Fruit fly (Drosophila melanogaster): ENCODE data around the gene pico.
A peak's percentile ranks its signal among the peaks of the same experiment; 100 is the strongest.

pico gene

DNA sequence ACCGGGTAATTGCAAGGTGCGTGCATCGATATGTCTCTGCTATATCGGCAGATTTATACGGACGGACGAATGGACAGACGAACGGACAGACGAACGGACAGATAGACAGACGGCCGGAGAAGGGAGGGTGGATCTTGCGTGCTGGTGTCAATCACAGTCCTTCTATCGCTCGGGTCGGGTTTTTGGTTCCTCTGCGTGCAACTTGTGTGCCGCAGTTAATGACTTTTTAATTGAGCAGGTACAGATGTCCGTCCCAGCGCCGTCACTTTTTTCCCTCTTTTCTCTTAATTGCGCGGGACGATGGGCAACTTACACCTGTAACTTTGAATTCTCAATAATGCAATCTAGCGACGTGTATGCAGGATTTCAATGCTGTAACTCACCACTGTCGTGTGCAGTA is 65.0 kb downstream of the pico start:
- TF ChIP-seq CG14711 (tag; optimal IDR thresholded peaks at IDR 0.05) (no peak), tj (GFP tag; optimal IDR thresholded peaks at IDR 0.05) (no peak), CG5204 (GFP tag; optimal IDR thresholded peaks at IDR 0.05) (no peak)

DNA sequence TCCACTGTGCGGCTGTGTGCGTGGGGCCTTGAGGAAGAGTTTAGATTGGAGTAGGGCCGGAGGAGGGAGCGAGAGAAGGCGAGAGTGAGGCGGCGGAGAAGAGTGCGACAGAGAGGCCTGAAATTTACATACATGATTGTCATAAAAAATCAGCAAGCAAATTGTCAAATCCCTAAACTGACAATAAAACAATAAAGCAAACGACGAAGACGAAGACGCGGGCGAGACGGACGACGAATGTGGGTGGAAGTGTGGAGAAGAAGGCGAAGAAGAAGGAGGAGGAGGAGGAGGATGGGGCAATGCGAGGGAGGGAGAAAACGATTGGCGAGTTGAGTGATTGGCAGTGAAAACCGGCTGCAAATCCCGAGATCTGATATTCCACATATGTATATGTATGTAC is 66.5 kb downstream of the pico start:
- TF ChIP-seq tj (GFP tag; optimal IDR thresholded peaks at IDR 0.05) = no peak
- TF ChIP-seq CG12768 (GFP tag; optimal IDR thresholded peaks at IDR 0.05) = no peak
- TF ChIP-seq toe (GFP tag; optimal IDR thresholded peaks at IDR 0.05) = no peak
- no peak for TF ChIP-seq CG11617 (GFP tag; optimal IDR thresholded peaks at IDR 0.05)
- no peak for TF ChIP-seq Clk (GFP tag; optimal IDR thresholded peaks at IDR 0.05)
- no peak for TF ChIP-seq ovo (GFP tag; optimal IDR thresholded peaks at IDR 0.05)
- no peak for TF ChIP-seq kay (GFP tag; ENCODE audit: borderline replicate concordance)
- no peak for TF ChIP-seq CG14711 (tag; optimal IDR thresholded peaks at IDR 0.05)
- no peak for TF ChIP-seq cnc (optimal IDR thresholded peaks at IDR 0.05)
- TF ChIP-seq Hr96 (GFP tag; optimal IDR thresholded peaks at IDR 0.05) = no peak
- TF ChIP-seq CG1620 (GFP tag; optimal IDR thresholded peaks at IDR 0.05) = no peak
- TF ChIP-seq CG33017 (tag; optimal IDR thresholded peaks at IDR 0.05) = no peak
- TF ChIP-seq bab1 (GFP tag; optimal IDR thresholded peaks at IDR 0.05) = no peak
- TF ChIP-seq cic (GFP tag; optimal IDR thresholded peaks at IDR 0.05) = no peak
- TF ChIP-seq CG7101 (tag; optimal IDR thresholded peaks at IDR 0.05) = no peak
- no peak for TF ChIP-seq CG7045 (GFP tag; optimal IDR thresholded peaks at IDR 0.05)
- TF ChIP-seq Mnt (GFP tag; optimal IDR thresholded peaks at IDR 0.05) = no peak
- no peak for TF ChIP-seq pad (GFP tag; optimal IDR thresholded peaks at IDR 0.05)
- TF ChIP-seq Crg-1 (GFP tag; optimal IDR thresholded peaks at IDR 0.05) = no peak

DNA sequence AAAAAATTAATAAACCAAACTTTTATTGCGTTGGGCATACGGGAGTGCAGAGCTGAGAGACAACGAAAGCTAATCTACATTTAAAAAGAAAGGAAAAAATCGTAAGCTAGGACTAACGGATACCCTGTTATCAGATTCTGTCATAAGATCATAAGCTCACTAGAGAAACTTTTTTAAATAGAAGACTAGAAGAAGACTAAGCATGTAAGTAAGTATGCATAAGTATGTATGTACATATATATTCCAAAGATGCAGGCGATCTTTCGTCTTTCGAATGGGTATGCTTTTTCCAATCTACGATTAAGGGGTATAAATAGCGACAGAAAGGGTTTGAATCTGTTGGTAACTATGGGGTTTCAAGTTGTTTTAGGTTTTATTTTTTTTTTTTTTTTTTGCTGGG is 67.0 kb downstream of the pico start:
- TF ChIP-seq Hr96 (GFP tag; optimal IDR thresholded peaks at IDR 0.05) (no peak), CG7101 (tag; optimal IDR thresholded peaks at IDR 0.05) (no peak), kay (GFP tag; ENCODE audit: borderline replicate concordance) (no peak), tj (GFP tag; optimal IDR thresholded peaks at IDR 0.05) (no peak), Clk (GFP tag; optimal IDR thresholded peaks at IDR 0.05) (no peak), CG1620 (GFP tag; optimal IDR thresholded peaks at IDR 0.05) (no peak)

DNA sequence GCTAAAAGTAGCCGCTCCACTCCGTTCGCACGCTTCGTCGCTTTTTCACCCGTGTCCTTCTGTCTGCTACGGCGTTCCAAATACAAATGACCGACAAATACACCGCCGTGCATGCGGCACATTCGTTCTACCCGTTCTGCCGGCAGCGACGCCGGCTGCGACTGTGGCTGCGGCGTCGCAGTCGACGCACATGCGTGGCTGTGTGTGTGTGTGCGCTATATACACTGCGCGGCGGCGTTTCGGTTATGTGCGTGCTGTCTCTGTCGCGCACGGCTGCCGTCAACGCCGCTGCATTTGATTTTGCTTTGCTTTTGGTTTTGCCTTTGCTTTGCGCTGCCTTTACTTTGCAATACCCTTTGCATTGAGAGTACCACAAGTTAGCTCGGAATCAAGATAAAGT is 68.4 kb downstream of the pico start, which contains the start of gene zld:
Gene zld (minus strand): TSS at position 92 of the 400 bp plus-strand sequence.
- TF ChIP-seq CG5204 (GFP tag; optimal IDR thresholded peaks at IDR 0.05) = no peak
- no peak for TF ChIP-seq toe (GFP tag; optimal IDR thresholded peaks at IDR 0.05)
- no peak for TF ChIP-seq CG7045 (GFP tag; optimal IDR thresholded peaks at IDR 0.05)
- TF ChIP-seq ovo (GFP tag; optimal IDR thresholded peaks at IDR 0.05) = no peak
- no peak for TF ChIP-seq Hr96 (GFP tag; optimal IDR thresholded peaks at IDR 0.05)
- no peak for TF ChIP-seq CG12768 (GFP tag; optimal IDR thresholded peaks at IDR 0.05)
- TF ChIP-seq Mnt (GFP tag; optimal IDR thresholded peaks at IDR 0.05) = no peak

DNA sequence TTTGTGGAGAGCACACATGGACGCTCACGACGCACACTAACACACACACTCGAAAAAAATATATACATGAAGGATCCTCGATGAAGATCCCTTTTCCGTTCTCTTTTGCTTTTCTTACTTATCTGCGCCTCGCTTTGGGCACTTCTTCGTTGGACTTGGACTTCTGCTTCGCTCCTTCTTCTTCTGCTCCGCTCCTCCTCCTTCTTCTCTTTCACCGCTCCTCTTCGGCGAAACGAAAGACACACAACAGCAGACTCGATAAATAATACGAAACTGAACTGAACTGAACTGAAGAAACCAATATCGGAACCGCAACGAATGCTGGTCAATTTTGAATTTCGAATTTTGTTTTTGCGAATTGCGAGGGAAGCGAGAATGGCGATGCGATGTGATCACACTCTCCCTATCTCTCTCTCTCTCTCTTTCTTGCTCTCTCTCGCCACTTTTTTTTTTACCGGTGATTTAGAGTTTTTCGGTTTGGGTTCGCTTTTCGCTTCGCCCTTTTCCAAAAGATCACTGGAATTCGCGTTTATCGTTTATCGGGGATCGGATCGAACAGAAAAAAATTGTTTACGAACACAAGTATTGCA is 69.0 kb downstream of the pico start:
- no peak for TF ChIP-seq Clk (GFP tag; optimal IDR thresholded peaks at IDR 0.05)
- TF ChIP-seq pad (GFP tag; optimal IDR thresholded peaks at IDR 0.05) = peak; percentile 23

DNA sequence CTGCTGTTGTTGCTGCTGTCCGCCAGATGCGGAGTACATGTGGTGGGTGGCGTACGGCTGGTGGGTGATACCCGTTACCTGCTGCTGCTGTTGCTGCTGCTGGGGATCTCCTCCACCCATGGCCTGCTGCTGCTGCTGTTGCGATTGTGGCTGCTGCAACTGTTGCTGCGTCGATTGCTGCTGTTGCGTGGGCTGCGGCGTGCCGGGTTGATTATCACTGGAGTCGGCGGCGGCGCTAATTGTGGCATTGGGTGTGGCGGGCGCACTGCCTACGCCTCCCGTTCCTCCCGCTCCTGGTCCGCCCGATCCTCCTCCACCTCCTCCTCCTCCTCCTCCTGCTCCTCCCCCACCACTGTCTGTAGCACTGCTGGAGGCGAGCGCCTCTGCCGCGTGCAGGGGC is 70.0 kb downstream of the pico start:
- TF ChIP-seq kay (GFP tag; ENCODE audit: borderline replicate concordance) (no peak), CG5204 (GFP tag; optimal IDR thresholded peaks at IDR 0.05) (no peak), CG1620 (GFP tag; optimal IDR thresholded peaks at IDR 0.05) (no peak), CG14711 (tag; optimal IDR thresholded peaks at IDR 0.05) (no peak), toe (GFP tag; optimal IDR thresholded peaks at IDR 0.05) (no peak), Hr96 (GFP tag; optimal IDR thresholded peaks at IDR 0.05) (no peak), Clk (GFP tag; optimal IDR thresholded peaks at IDR 0.05) (no peak), bab1 (GFP tag; optimal IDR thresholded peaks at IDR 0.05) (no peak), CG7045 (GFP tag; optimal IDR thresholded peaks at IDR 0.05) (no peak), CG7101 (tag; optimal IDR thresholded peaks at IDR 0.05) (no peak), cnc (optimal IDR thresholded peaks at IDR 0.05) (no peak), ovo (GFP tag; optimal IDR thresholded peaks at IDR 0.05) (no peak)
